Fruit fly (Drosophila melanogaster) whole organism, wandering third instar larva: ENCODE data around the gene Gnf1.

Experiments used
- Abd-B ChIP-seq: fragments of >200 bp; optimal IDR thresholded peaks from 2 replicates; lab custom pipeline; 2017; ENCODE audit warnings: missing biosample characterization, missing genetic modification characterization
- Dfd ChIP-seq: fragments of >200 bp; optimal IDR thresholded peaks from 2 replicates; lab custom pipeline; 2017; ENCODE audit warnings: missing biosample characterization, missing genetic modification characterization
- Dif ChIP-seq: fragments of 200-275, 200-300 bp; sonication (Bioruptor generic); optimal IDR thresholded peaks from 2 replicates; lab custom pipeline; 2018; ENCODE audit warnings: missing biosample characterization, missing genetic modification characterization; ENCODE audit not compliant: partially characterized antibody
- Hnf4 ChIP-seq: fragments of 200-800 bp; sonication (Bioruptor generic); optimal IDR thresholded peaks from 2 replicates; lab custom pipeline; 2016; ENCODE audit warnings: missing biosample characterization, mild to moderate bottlenecking, missing genetic modification characterization
- Hr78 ChIP-seq: fragments of >200 bp; optimal IDR thresholded peaks from 2 replicates; lab custom pipeline; 2017; ENCODE audit warnings: missing biosample characterization, missing genetic modification characterization
- Hr83 ChIP-seq: fragments of 200-300 bp; sonication (Bioruptor generic); optimal IDR thresholded peaks from 2 replicates; lab custom pipeline; 2016; ENCODE audit warnings: missing biosample characterization, mild to moderate bottlenecking, missing genetic modification characterization, moderate library complexity; ENCODE audit not compliant: poor library complexity, severe bottlenecking
- Jra ChIP-seq: sonication (Bioruptor generic); optimal IDR thresholded peaks from 2 replicates; lab custom pipeline; 2016; ENCODE audit warnings: missing biosample characterization, missing genetic modification characterization
- Mio ChIP-seq: sonication (Bioruptor generic); optimal IDR thresholded peaks from 2 replicates; lab custom pipeline; 2016; ENCODE audit warnings: missing biosample characterization, missing genetic modification characterization
- Myc ChIP-seq: fragments of >200 bp; optimal IDR thresholded peaks from 2 replicates; lab custom pipeline; 2017
- OdsH ChIP-seq: fragments of 200-800 bp; sonication (Bioruptor generic); optimal IDR thresholded peaks from 2 replicates; lab custom pipeline; 2016; ENCODE audit warnings: missing biosample characterization, mild to moderate bottlenecking, missing genetic modification characterization
- Sp1 ChIP-seq: fragments of 200-800 bp; sonication (Bioruptor generic); optimal IDR thresholded peaks from 3 replicates; lab custom pipeline; 2019; ENCODE audit warnings: missing biosample characterization, mild to moderate bottlenecking, missing genetic modification characterization, moderate library complexity
- br ChIP-seq: fragments of 200-800 bp; sonication (Bioruptor generic); optimal IDR thresholded peaks from 2 replicates; lab custom pipeline; 2016; ENCODE audit warnings: missing biosample characterization, missing genetic modification characterization
- brk ChIP-seq: fragments of 200-800 bp; sonication (Bioruptor generic); optimal IDR thresholded peaks from 2 replicates; lab custom pipeline; 2016; ENCODE audit warnings: missing biosample characterization, mild to moderate bottlenecking, missing genetic modification characterization
- ey ChIP-seq: fragments of 200-800 bp; sonication (Bioruptor generic); optimal IDR thresholded peaks from 2 replicates; lab custom pipeline; 2016; ENCODE audit warnings: missing biosample characterization, missing genetic modification characterization
- foxo ChIP-seq, 2 experiments: fragments of 200-800 bp; sonication (Bioruptor generic); optimal IDR thresholded peaks; 2 replicates in 1 of 2; 3 replicates in 1 of 2; lab custom pipeline; 2016 to 2017; ENCODE audit warnings: missing biosample characterization in 2 of 2, missing genetic modification characterization in 2 of 2
- h ChIP-seq: fragments of 200-800 bp; sonication (Bioruptor generic); optimal IDR thresholded peaks from 3 replicates; lab custom pipeline; 2016; ENCODE audit warnings: missing biosample characterization, mild to moderate bottlenecking, missing genetic modification characterization
- lola ChIP-seq: fragments of >200 bp; optimal IDR thresholded peaks from 2 replicates; lab custom pipeline; 2017; ENCODE audit warnings: missing biosample characterization, missing genetic modification characterization
- pan ChIP-seq: fragments of >200 bp; optimal IDR thresholded peaks from 2 replicates; lab custom pipeline; 2017
- psq ChIP-seq: fragments of 200-800 bp; sonication (Bioruptor generic); optimal IDR thresholded peaks from 3 replicates; lab custom pipeline; 2017; ENCODE audit warnings: missing biosample characterization, mild to moderate bottlenecking, missing genetic modification characterization, moderate library complexity
- rgr ChIP-seq: fragments of 200-800 bp; sonication (Bioruptor generic); optimal IDR thresholded peaks from 3 replicates; lab custom pipeline; 2016; ENCODE audit warnings: missing biosample characterization, mild to moderate bottlenecking, missing genetic modification characterization
- sage ChIP-seq: fragments of 200-800 bp; sonication (Bioruptor generic); optimal IDR thresholded peaks from 2 replicates; lab custom pipeline; 2016; ENCODE audit warnings: missing biosample characterization, mild to moderate bottlenecking, missing genetic modification characterization
- tai ChIP-seq: sonication (Bioruptor generic); optimal IDR thresholded peaks from 2 replicates; lab custom pipeline; 2016; ENCODE audit warnings: missing biosample characterization, missing genetic modification characterization
- usp ChIP-seq: fragments of >200 bp; optimal IDR thresholded peaks from 2 replicates; lab custom pipeline; 2017; ENCODE audit warnings: missing biosample characterization, missing genetic modification characterization
- woc ChIP-seq: sonication (Bioruptor generic); optimal IDR thresholded peaks from 2 replicates; lab custom pipeline; 2016; ENCODE audit warnings: missing biosample characterization, mild to moderate bottlenecking, missing genetic modification characterization

Gnf1 gene

dm6 chr3R:4952571-4952929 lies 46.1 kb downstream of the Gnf1 start, which contains the start of gene Ubc6 (continued):
- TF ChIP-seq tai: peak; percentile 76
- TF ChIP-seq br (GFP tag; lab: Kevin White, UChicago): peak; percentile 57
- peak; percentile 87 for TF ChIP-seq Hr83
- TF ChIP-seq Hnf4 (GFP tag; lab: Kevin White, UChicago): peak; percentile 82
- TF ChIP-seq foxo (GFP tag; optimal IDR thresholded peaks at IDR 0.05; lab: Kevin White, UChicago): peak in 1 of 2 experiments; percentile 76
- peak; percentile 74 for TF ChIP-seq ey (GFP tag; lab: Kevin White, UChicago)
- TF ChIP-seq psq (GFP tag; lab: Kevin White, UChicago): peak; percentile 58

dm6 chr3R:4955152-4955551 lies 48.7 kb downstream of the Gnf1 start, which contains the start of gene Jhbp3:
Jhbp3 (minus strand) TSS chr3R:4955252.
- TF ChIP-seq brk (GFP tag; lab: Kevin White, UChicago) (no peak), Dfd (GFP tag; lab: Kevin White, UChicago) (no peak), br (GFP tag; lab: Kevin White, UChicago) (no peak), rgr (no peak), h (GFP tag; lab: Kevin White, UChicago) (no peak), Hr83 (no peak), ey (GFP tag; lab: Kevin White, UChicago) (no peak), woc (GFP tag; lab: Kevin White, UChicago) (no peak), Jra (no peak), psq (GFP tag; lab: Kevin White, UChicago) (no peak), lola (GFP tag; lab: Kevin White, UChicago) (no peak), Myc (no peak), Hnf4 (GFP tag; lab: Kevin White, UChicago) (no peak), Sp1 (GFP tag; lab: Kevin White, UChicago) (no peak)

dm6 chr3R:4957812-4958211 lies 51.4 kb downstream of the Gnf1 start:
- no peak for TF ChIP-seq Dif (GFP tag; lab: Kevin White, UChicago)
- TF ChIP-seq Mio (GFP tag; lab: Kevin White, UChicago): no peak
- no peak for TF ChIP-seq psq (GFP tag; lab: Kevin White, UChicago)
- TF ChIP-seq rgr: no peak
- no peak for TF ChIP-seq Hr83
- TF ChIP-seq sage: no peak
- no peak for TF ChIP-seq usp (GFP tag; lab: Kevin White, UChicago)
- no peak for TF ChIP-seq Abd-B (GFP tag; lab: Kevin White, UChicago)
- TF ChIP-seq woc (GFP tag; lab: Kevin White, UChicago): no peak
- TF ChIP-seq Hr78: no peak
- TF ChIP-seq pan (lab: Kevin White, UChicago): no peak
- TF ChIP-seq Hnf4 (GFP tag; lab: Kevin White, UChicago): no peak
- TF ChIP-seq OdsH (GFP tag; lab: Kevin White, UChicago): no peak
- TF ChIP-seq Sp1 (GFP tag; lab: Kevin White, UChicago): no peak
